Fruit fly (Drosophila melanogaster) whole organism, prepupa: ENCODE data around the gene CG46440.

Experiments used
- CG32006 ChIP-seq: fragments of 200-800 bp; sonication (Bioruptor generic); optimal IDR thresholded peaks from 3 replicates; lab custom pipeline; 2017; ENCODE audit warnings: missing biosample characterization, mild to moderate bottlenecking, missing genetic modification characterization
- fkh ChIP-seq: fragments of 200-800 bp; sonication (Bioruptor generic); optimal IDR thresholded peaks from 3 replicates; lab custom pipeline; 2017; ENCODE audit warnings: missing biosample characterization, mild to moderate bottlenecking, missing genetic modification characterization, moderate library complexity

Gene CG46440

dm6 chrX:15805523-15805922 is 52.1 kb downstream of the CG46440 start:
- TF ChIP-seq CG32006 (GFP tag; lab: Kevin White, UChicago), result no peak
- peak; percentile 67 for TF ChIP-seq fkh (GFP tag; lab: Kevin White, UChicago)
